Fruit fly (Drosophila melanogaster) whole organism, embryonic: ENCODE results near the gene CG15356.
A peak's percentile ranks its signal among the peaks of the same experiment; 100 is the strongest.

Experiments used
- Awh ChIP-seq: fragments of 200-800 bp; sonication (Bioruptor generic); IDR thresholded peaks from 2 replicates; pipeline ENCODE4, ENCODE4 v1.3.6; 2022; ENCODE audit warnings: missing biosample characterization, missing genetic modification characterization
- Blimp-1 ChIP-seq: fragments of 200-800 bp; sonication (Bioruptor generic); optimal IDR thresholded peaks from 3 replicates; lab custom pipeline; 2018; ENCODE audit warnings: missing biosample characterization, missing genetic modification characterization, mild to moderate bottlenecking, moderate library complexity, missing genetic modification reagents
- CG10321 ChIP-seq: fragments of 200-800 bp; sonication (Bioruptor generic); IDR thresholded peaks from 2 replicates; pipeline ENCODE4 v1.3.6; 2022; ENCODE audit warnings: missing biosample characterization, missing genetic modification characterization
- CG10462 ChIP-seq: fragments of 200-800 bp; sonication (Bioruptor generic); optimal IDR thresholded peaks from 2 replicates; lab custom pipeline; 2016; ENCODE audit warnings: missing biosample characterization, missing genetic modification characterization
- CG10959 ChIP-seq: fragments of 200-800 bp; sonication (Bioruptor generic); IDR thresholded peaks from 2 replicates; pipeline ENCODE4 v1.3.6; 2022; ENCODE audit warnings: missing biosample characterization, missing genetic modification characterization
- CG12769 ChIP-seq: fragments of 200-800 bp; sonication (Bioruptor generic); optimal IDR thresholded peaks from 2 replicates; lab custom pipeline; 2019; ENCODE audit warnings: missing biosample characterization, mild to moderate bottlenecking, missing genetic modification characterization, moderate library complexity
- CG13287 ChIP-seq: fragments of 200-800 bp; sonication (Bioruptor generic); IDR thresholded peaks from 2 replicates; pipeline ENCODE4 v1.3.6; 2022; ENCODE audit warnings: missing biosample characterization, missing genetic modification characterization; ENCODE audit not compliant: partially characterized antibody
- CG13775 ChIP-seq: fragments of 200-800 bp; sonication (Bioruptor generic); optimal IDR thresholded peaks from 3 replicates; lab custom pipeline; 2017; ENCODE audit warnings: missing biosample characterization, mild to moderate bottlenecking, missing genetic modification characterization
- CG13894 ChIP-seq: fragments of 200-800 bp; sonication (Bioruptor generic); optimal IDR thresholded peaks from 3 replicates; lab custom pipeline; 2018; ENCODE audit warnings: missing biosample characterization, mild to moderate bottlenecking, missing genetic modification characterization, moderate library complexity
- CG17912 ChIP-seq: fragments of 200-800 bp; sonication (Bioruptor generic); optimal IDR thresholded peaks from 2 replicates; lab custom pipeline; 2018; ENCODE audit warnings: missing biosample characterization, mild to moderate bottlenecking, missing genetic modification characterization
- CG18011 ChIP-seq: fragments of 200-800 bp; sonication (Bioruptor generic); optimal IDR thresholded peaks from 2 replicates; lab custom pipeline; 2017; ENCODE audit warnings: missing biosample characterization, missing genetic modification characterization, mild to moderate bottlenecking, moderate library complexity, missing genotype
- CG2678 ChIP-seq: fragments of 200-800 bp; sonication (Bioruptor generic); optimal IDR thresholded peaks from 3 replicates; lab custom pipeline; 2019; ENCODE audit warnings: missing biosample characterization, mild to moderate bottlenecking, missing genetic modification characterization, moderate library complexity
- CG32532 ChIP-seq: fragments of 200-800 bp; sonication (Bioruptor generic); IDR thresholded peaks from 2 replicates; pipeline ENCODE4 v1.3.6; 2022; ENCODE audit warnings: missing biosample characterization, missing genetic modification characterization
- CG43689 ChIP-seq: fragments of 200-800 bp; sonication (Bioruptor generic); IDR thresholded peaks from 2 replicates; pipeline ENCODE4 v1.3.6; 2022; ENCODE audit warnings: missing biosample characterization, missing genetic modification characterization
- CG6791 ChIP-seq: fragments of 200-800 bp; sonication (Bioruptor generic); IDR thresholded peaks from 3 replicates; pipeline ENCODE4 v1.3.6; 2022; ENCODE audit warnings: missing biosample characterization, missing genetic modification characterization; ENCODE audit not compliant: partially characterized antibody
- CG7357 ChIP-seq: fragments of 200-800 bp; sonication (Bioruptor generic); IDR thresholded peaks from 3 replicates; pipeline ENCODE4 v1.3.6; 2022; ENCODE audit warnings: missing biosample characterization, missing genetic modification characterization
- Dad ChIP-seq: fragments of 200-800 bp; sonication (Bioruptor generic); optimal IDR thresholded peaks from 3 replicates; lab custom pipeline; 2016; ENCODE audit warnings: missing biosample characterization, missing genetic modification characterization
- Drgx ChIP-seq: fragments of 200-800 bp; sonication (Bioruptor generic); IDR thresholded peaks from 2 replicates; pipeline ENCODE4 v1.3.6; 2022; ENCODE audit warnings: missing biosample characterization, missing genetic modification characterization
- Ets65A ChIP-seq: fragments of 200-800 bp; sonication (Bioruptor generic); peaks from one replicate; lab custom pipeline; 2016; ENCODE audit warnings: missing biosample characterization, missing genetic modification characterization
- Med ChIP-seq: fragments of 200-800 bp; sonication (Bioruptor generic); peaks from one replicate; lab custom pipeline; 2016; ENCODE audit warnings: missing biosample characterization, missing genetic modification characterization, mild to moderate bottlenecking, inconsistent platforms, moderate library complexity
- Oaz ChIP-seq: fragments of 200-800 bp; sonication (Bioruptor generic); IDR thresholded peaks from 2 replicates; pipeline ENCODE4 v1.3.6; 2022; ENCODE audit warnings: missing biosample characterization, missing genetic modification characterization
- Trl ChIP-seq, 3 experiments: fragments of >200 bp in 2 of 3; fragments of 200-800 bp in 1 of 3; sonication (Bioruptor generic) in 1 of 3; optimal IDR thresholded peaks; 2 replicates in 1 of 3; 3 replicates in 2 of 3; lab custom pipeline; 2016 to 2017; ENCODE audit warnings: missing biosample characterization in 1 of 3, missing genetic modification characterization in 1 of 3
- bbx ChIP-seq: fragments of 200-800 bp; sonication (Bioruptor generic); IDR thresholded peaks from 2 replicates; pipeline ENCODE4 v1.3.6; 2022; ENCODE audit warnings: missing biosample characterization, missing genetic modification characterization; ENCODE audit not compliant: partially characterized antibody
- chinmo ChIP-seq: fragments of 200-800 bp; sonication (Bioruptor generic); IDR thresholded peaks from 4 replicates; pipeline ENCODE4 v1.3.6; 2022; ENCODE audit warnings: missing biosample characterization, missing genetic modification characterization; ENCODE audit not compliant: partially characterized antibody
- cwo ChIP-seq: fragments of 200-800 bp; sonication (Bioruptor generic); optimal IDR thresholded peaks from 3 replicates; lab custom pipeline; 2017; ENCODE audit warnings: missing biosample characterization, missing genetic modification characterization, mild to moderate bottlenecking, moderate library complexity, missing genetic modification reagents
- gsb-n ChIP-seq: fragments of 200-800 bp; sonication (Bioruptor generic); optimal IDR thresholded peaks from 3 replicates; lab custom pipeline; 2018; ENCODE audit warnings: missing biosample characterization, mild to moderate bottlenecking, missing genetic modification characterization
- gt ChIP-seq: fragments of 200-800 bp; sonication (Bioruptor generic); IDR thresholded peaks from 2 replicates; pipeline ENCODE4 v1.3.6; 2022; ENCODE audit warnings: missing biosample characterization, missing genetic modification characterization
- kay ChIP-seq: fragments of 200-800 bp; sonication (Bioruptor generic); optimal IDR thresholded peaks from 2 replicates; lab custom pipeline; 2016; ENCODE audit warnings: missing biosample characterization, missing genetic modification characterization
- kni ChIP-seq: fragments of 200-800 bp; sonication (Bioruptor generic); optimal IDR thresholded peaks from 3 replicates; lab custom pipeline; 2017; ENCODE audit warnings: mild to moderate bottlenecking, missing biosample characterization, missing genetic modification reagents, missing genetic modification characterization
- nerfin-1 ChIP-seq: fragments of 200-800 bp; sonication (Bioruptor generic); optimal IDR thresholded peaks from 3 replicates; lab custom pipeline; 2019; ENCODE audit warnings: missing biosample characterization, mild to moderate bottlenecking, missing genetic modification characterization, moderate library complexity
- row ChIP-seq: fragments of 200-800 bp; sonication (Bioruptor generic); IDR thresholded peaks from 3 replicates; pipeline ENCODE4 v1.3.6; 2022; ENCODE audit warnings: missing biosample characterization, missing genetic modification characterization
- scrt ChIP-seq: fragments of 200-800 bp; sonication (Bioruptor generic); optimal IDR thresholded peaks from 2 replicates; lab custom pipeline; 2018; ENCODE audit warnings: missing biosample characterization, mild to moderate bottlenecking, missing genetic modification characterization, moderate library complexity
- sd ChIP-seq: fragments of 200-800 bp; sonication (Bioruptor generic); optimal IDR thresholded peaks from 3 replicates; lab custom pipeline; 2018; ENCODE audit warnings: missing biosample characterization, mild to moderate bottlenecking, missing genetic modification characterization, moderate library complexity
- sens ChIP-seq: fragments of 200-800 bp; sonication (Bioruptor generic); peaks from one replicate; lab custom pipeline; 2016; ENCODE audit warnings: missing biosample characterization, missing genetic modification characterization
- tx ChIP-seq: fragments of 200-800 bp; sonication (Bioruptor generic); optimal IDR thresholded peaks from 2 replicates; lab custom pipeline; 2016; ENCODE audit warnings: missing biosample characterization, missing genetic modification characterization
- unc-4 ChIP-seq: fragments of 200-800 bp; sonication (Bioruptor generic); IDR thresholded peaks from 2 replicates; pipeline ENCODE4 v1.3.6; 2022; ENCODE audit warnings: missing biosample characterization, missing genetic modification characterization; ENCODE audit not compliant: partially characterized antibody
- vvl ChIP-seq: fragments of 200-800 bp; sonication (Bioruptor generic); IDR thresholded peaks from 2 replicates; pipeline ENCODE4 v1.3.6; 2022; ENCODE audit warnings: missing biosample characterization, missing genetic modification characterization
- z ChIP-seq: fragments of 200-800 bp; sonication (Bioruptor generic); IDR thresholded peaks from 3 replicates; pipeline ENCODE4 v1.3.6; 2022; ENCODE audit warnings: missing biosample characterization, missing genetic modification characterization

Gene CG15356

dm6 chr2L:1930565-1931201 lies 49.9 kb downstream of the CG15356 start (continued):
- peak; percentile 72; the same call in 1 of the 2 replicates for TF ChIP-seq Awh
- TF ChIP-seq Oaz (GFP tag; lab: Robert Waterston, UW), result no peak
- TF ChIP-seq kay (GFP tag; lab: Kevin White, UChicago), result no peak
- no peak for TF ChIP-seq bbx (GFP tag; lab: Robert Waterston, UW)
- no peak for TF ChIP-seq unc-4 (GFP tag; lab: Robert Waterston, UW)
- TF ChIP-seq CG13775 (GFP tag; lab: Kevin White, UChicago), result no peak
- TF ChIP-seq scrt, result no peak
- TF ChIP-seq CG43689 (GFP tag; lab: Robert Waterston, UW), result no peak
- TF ChIP-seq vvl (GFP tag; lab: Robert Waterston, UW), result peak; percentile 53; the same call in 1 of the 2 replicates
- no peak for TF ChIP-seq CG6791
- TF ChIP-seq gt (GFP tag; lab: Robert Waterston, UW), result no peak
- TF ChIP-seq gsb-n (tag; lab: Kevin White, UChicago), result peak; percentile 75
- peak; percentile 19; the same call in 1 of the 3 replicates for TF ChIP-seq row (GFP tag; lab: Robert Waterston, UW)
- TF ChIP-seq tx (GFP tag; lab: Kevin White, UChicago), result no peak
- TF ChIP-seq Med (GFP tag; lab: Kevin White, UChicago), result no peak
- no peak for TF ChIP-seq cwo (GFP tag; lab: Kevin White, UChicago)
- no peak for TF ChIP-seq CG18011 (GFP tag; lab: Kevin White, UChicago)
- TF ChIP-seq nerfin-1 (tag; lab: Kevin White, UChicago), result no peak
- TF ChIP-seq CG2678 (tag; lab: Kevin White, UChicago), result no peak
- TF ChIP-seq CG10321 (GFP tag; lab: Robert Waterston, UW), result no peak
- TF ChIP-seq CG12769 (tag; lab: Kevin White, UChicago), result peak; percentile 57
- no peak for TF ChIP-seq Ets65A (GFP tag; lab: Kevin White, UChicago)
- no peak for TF ChIP-seq CG10959 (GFP tag; lab: Robert Waterston, UW)
- peak; percentile 87; the same call in 3 of the 4 replicates for TF ChIP-seq chinmo (GFP tag; lab: Robert Waterston, UW)
- TF ChIP-seq Drgx, result no peak
- peak; percentile 93 for TF ChIP-seq sd (tag; lab: Kevin White, UChicago)
- TF ChIP-seq kni (GFP tag; lab: Kevin White, UChicago), result no peak
- peak; percentile 25 for TF ChIP-seq sens (GFP tag; lab: Kevin White, UChicago)
- TF ChIP-seq CG7357 (GFP tag; lab: Robert Waterston, UW), result no peak
- TF ChIP-seq CG13287, result peak; percentile 22; the same call in 1 of the 2 replicates
- TF ChIP-seq CG32532 (GFP tag; lab: Robert Waterston, UW), result no peak
- TF ChIP-seq CG10462 (GFP tag; lab: Kevin White, UChicago), result no peak
- TF ChIP-seq Dad (GFP tag; lab: Kevin White, UChicago), result no peak

- TF ChIP-seq Trl (optimal IDR thresholded peaks at IDR 0.05; lab: Kevin White, UChicago), result peak in 1 of 2 experiments; percentile 65
- TF ChIP-seq Trl (GFP tag; optimal IDR thresholded peaks at IDR 0.05; lab: Kevin White, UChicago), result no peak
- 0 out of 4 replicates have a peak, but pooled peaks have one; percentile 45 for TF ChIP-seq chinmo (GFP tag; lab: Robert Waterston, UW)
- TF ChIP-seq z (GFP tag; lab: Robert Waterston, UW), result peak; percentile 88
- TF ChIP-seq CG13894 (tag; lab: Kevin White, UChicago), result peak; percentile 38
- TF ChIP-seq Blimp-1 (GFP tag; lab: Kevin White, UChicago), result no peak
- peak; percentile 44 for TF ChIP-seq Med (GFP tag; lab: Kevin White, UChicago)
- TF ChIP-seq CG17912 (GFP tag; lab: Kevin White, UChicago), result no peak
- peak; percentile 39; the same call in 1 of the 2 replicates for TF ChIP-seq vvl (GFP tag; lab: Robert Waterston, UW)
- peak; percentile 5 for TF ChIP-seq sd (tag; lab: Kevin White, UChicago)
Measured at dm6 chr2L:1927406-1927805, 53.1 kb downstream of the CG15356 start.
